Worm (Caenorhabditis elegans) whole organism, L1 larva: ENCODE data around the gene F01F1.14.

Source experiments
- ceh-8 ChIP-seq: fragments of 200-800 bp; sonication (Bioruptor generic); optimal IDR thresholded peaks from 2 replicates; lab custom pipeline; 2018; ENCODE audit warnings: mild to moderate bottlenecking, missing genetic modification characterization, moderate library complexity, missing compliant biosample characterization
- ceh-90 ChIP-seq: sonication (generic microtip); optimal IDR thresholded peaks from 2 replicates; lab custom pipeline; 2016; ENCODE audit warnings: missing genetic modification characterization, missing compliant biosample characterization
- lin-39 ChIP-seq: fragments of 150-350 bp; optimal IDR thresholded peaks from 2 replicates; lab custom pipeline; 2014; ENCODE audit warnings: missing biosample characterization, missing genetic modification reagents, missing genetic modification characterization
- lsy-2 ChIP-seq, 2 experiments: fragments of 150-350 bp; optimal IDR thresholded peaks; 2 replicates each; lab custom pipeline; 2014; ENCODE audit warnings: missing biosample characterization in 2 of 2, missing genetic modification characterization in 2 of 2

DNA sequence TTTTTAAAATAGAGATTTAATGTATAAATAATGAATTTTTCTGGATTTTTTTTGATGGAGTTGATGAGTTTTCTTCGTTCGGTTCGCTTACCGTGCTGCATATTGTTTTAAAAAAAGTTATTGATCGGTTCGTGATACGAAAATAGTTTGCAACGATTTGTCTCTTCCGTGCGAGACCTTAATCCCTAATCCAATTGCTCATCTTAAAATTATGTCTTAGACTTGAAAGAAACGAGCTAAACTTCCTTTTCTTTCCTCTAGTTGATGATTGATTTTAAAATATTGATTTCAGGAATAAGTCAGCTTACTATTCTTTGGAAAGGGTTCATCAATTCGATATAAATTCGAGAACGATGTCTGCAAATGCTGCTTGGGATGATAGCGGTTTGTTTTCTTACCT lies 25.7 kb upstream of the F01F1.14 start, which contains the start of gene C28H8.3:
- TF ChIP-seq ceh-90 (no peak), lin-39 (tag; lab: Kevin White, UChicago) (no peak), lsy-2 (tag; optimal IDR thresholded peaks at IDR 0.05; lab: Kevin White, UChicago) (no peak), ceh-8 (no peak)
